Fruit fly (Drosophila melanogaster) whole organism, embryonic: ENCODE data around the gene CG34408.

ENCODE experiments used
- Ada2b ChIP-seq: fragments of 200-800 bp; sonication (Bioruptor generic); IDR thresholded peaks from 2 replicates; pipeline ENCODE4 v1.3.6; 2022; ENCODE audit warnings: missing biosample characterization, missing genetic modification characterization
- Atf3 ChIP-seq: fragments of 200-800 bp; sonication (Bioruptor generic); optimal IDR thresholded peaks from 3 replicates; lab custom pipeline; 2016; ENCODE audit warnings: missing biosample characterization, missing genetic modification characterization
- CG10147 ChIP-seq: fragments of 200-800 bp; sonication (Bioruptor generic); optimal IDR thresholded peaks from 2 replicates; lab custom pipeline; 2019; ENCODE audit warnings: missing biosample characterization, mild to moderate bottlenecking, missing genetic modification characterization, moderate library complexity
- CG10565 ChIP-seq: fragments of 200-800 bp; sonication (Bioruptor generic); optimal IDR thresholded peaks from 3 replicates; lab custom pipeline; 2016; ENCODE audit warnings: missing biosample characterization, mild to moderate bottlenecking, missing genetic modification characterization
- CG13624 ChIP-seq: fragments of 200-800 bp; sonication (Bioruptor generic); optimal IDR thresholded peaks from 2 replicates; lab custom pipeline; 2016; ENCODE audit warnings: missing biosample characterization, missing genetic modification characterization
- CG13894 ChIP-seq: fragments of 200-800 bp; sonication (Bioruptor generic); optimal IDR thresholded peaks from 3 replicates; lab custom pipeline; 2018; ENCODE audit warnings: missing biosample characterization, mild to moderate bottlenecking, missing genetic modification characterization, moderate library complexity
- CG14667 ChIP-seq: fragments of 200-800 bp; sonication (Bioruptor generic); IDR thresholded peaks from 2 replicates; pipeline ENCODE4 v1.3.6; 2022; ENCODE audit warnings: missing biosample characterization, missing genetic modification characterization
- CG15514 ChIP-seq: fragments of 200-800 bp; sonication (Bioruptor generic); optimal IDR thresholded peaks from 3 replicates; lab custom pipeline; 2017; ENCODE audit warnings: missing biosample characterization, missing genetic modification characterization, mild to moderate bottlenecking, moderate library complexity, missing genetic modification reagents
- CG15696 ChIP-seq: fragments of 200-800 bp; sonication (Bioruptor generic); optimal IDR thresholded peaks from 2 replicates; lab custom pipeline; 2019; ENCODE audit warnings: missing biosample characterization, mild to moderate bottlenecking, missing genetic modification characterization, moderate library complexity
- CG16813 ChIP-seq: fragments of 200-800 bp; sonication (Bioruptor generic); IDR thresholded peaks from 3 replicates; pipeline ENCODE4 v1.3.6; 2022; ENCODE audit warnings: missing biosample characterization, missing genetic modification characterization; ENCODE audit not compliant: partially characterized antibody
- CG17186 ChIP-seq: fragments of 200-800 bp; sonication (Bioruptor generic); optimal IDR thresholded peaks from 3 replicates; lab custom pipeline; 2017; ENCODE audit warnings: missing biosample characterization, missing genetic modification reagents, missing genetic modification characterization
- CG17829 ChIP-seq: fragments of 200-800 bp; optimal IDR thresholded peaks from 2 replicates; lab custom pipeline; 2019; ENCODE audit warnings: missing biosample characterization, mild to moderate bottlenecking, missing genetic modification characterization, moderate library complexity
- CG17912 ChIP-seq: fragments of 200-800 bp; sonication (Bioruptor generic); optimal IDR thresholded peaks from 2 replicates; lab custom pipeline; 2018; ENCODE audit warnings: missing biosample characterization, mild to moderate bottlenecking, missing genetic modification characterization
- CG2129 ChIP-seq: fragments of 200-800 bp; sonication (Bioruptor generic); IDR thresholded peaks from 2 replicates; pipeline ENCODE4 v1.3.6; 2022; ENCODE audit warnings: missing biosample characterization, missing genetic modification characterization; ENCODE audit not compliant: partially characterized antibody
- CG30403 ChIP-seq: fragments of 200-800 bp; sonication (Bioruptor generic); optimal IDR thresholded peaks from 3 replicates; lab custom pipeline; 2016; ENCODE audit warnings: missing biosample characterization, missing genetic modification characterization
- CG31224 ChIP-seq: fragments of 200-800 bp; sonication (Bioruptor generic); IDR thresholded peaks from 2 replicates; pipeline ENCODE4 v1.3.6; 2022; ENCODE audit warnings: missing biosample characterization, missing genetic modification characterization
- CG7357 ChIP-seq: fragments of 200-800 bp; sonication (Bioruptor generic); IDR thresholded peaks from 3 replicates; pipeline ENCODE4 v1.3.6; 2022; ENCODE audit warnings: missing biosample characterization, missing genetic modification characterization
- CG7556 ChIP-seq: fragments of 200-800 bp; sonication (Bioruptor generic); optimal IDR thresholded peaks from 2 replicates; lab custom pipeline; 2017; ENCODE audit warnings: missing biosample characterization, mild to moderate bottlenecking, missing genetic modification characterization
- CG8290 ChIP-seq, 3 experiments: fragments of 200-800 bp; sonication (Bioruptor generic); optimal IDR thresholded peaks; 2 replicates each; lab custom pipeline; 2016 to 2019; ENCODE audit warnings: missing biosample characterization in 3 of 3, missing genetic modification characterization in 3 of 3, mild to moderate bottlenecking in 2 of 3, moderate library complexity in 1 of 3
- CG8924 ChIP-seq: fragments of 200-800 bp; optimal IDR thresholded peaks from 3 replicates; lab custom pipeline; 2019; ENCODE audit warnings: missing biosample characterization, mild to moderate bottlenecking, missing genetic modification characterization, moderate library complexity
- CoRest ChIP-seq: fragments of 200-800 bp; sonication (Bioruptor generic); optimal IDR thresholded peaks from 3 replicates; lab custom pipeline; 2018; ENCODE audit warnings: missing biosample characterization, mild to moderate bottlenecking, missing genetic modification characterization, moderate library complexity
- Dad ChIP-seq: fragments of 200-800 bp; sonication (Bioruptor generic); optimal IDR thresholded peaks from 3 replicates; lab custom pipeline; 2016; ENCODE audit warnings: missing biosample characterization, missing genetic modification characterization
- Dbx ChIP-seq: fragments of 200-800 bp; sonication (Bioruptor generic); IDR thresholded peaks from 3 replicates; pipeline ENCODE4 v1.3.6; 2022; ENCODE audit warnings: missing biosample characterization, missing genetic modification characterization
- Doc2 ChIP-seq: fragments of 200-800 bp; sonication (Bioruptor generic); IDR thresholded peaks from 2 replicates; pipeline ENCODE4 v1.3.6; 2022; ENCODE audit warnings: missing biosample characterization, missing genetic modification characterization
- Fer3 ChIP-seq: fragments of 200-800 bp; sonication (Bioruptor generic); optimal IDR thresholded peaks from 2 replicates; lab custom pipeline; 2018; ENCODE audit warnings: missing biosample characterization, mild to moderate bottlenecking, missing genetic modification characterization, moderate library complexity
- Hmr ChIP-seq: fragments of 200-800 bp; sonication (Bioruptor generic); optimal IDR thresholded peaks from 3 replicates; lab custom pipeline; 2017; ENCODE audit warnings: mild to moderate bottlenecking, missing biosample characterization, missing genetic modification reagents, missing genetic modification characterization
- Hr51 ChIP-seq, 2 experiments: fragments of 200-800 bp; sonication (Bioruptor generic); optimal IDR thresholded peaks; 2 replicates in 1 of 2; 3 replicates in 1 of 2; lab custom pipeline; 2016 to 2018; ENCODE audit warnings: missing biosample characterization in 2 of 2, missing genetic modification characterization in 2 of 2, mild to moderate bottlenecking in 1 of 2, moderate library complexity in 1 of 2
- Lpt ChIP-seq: fragments of >200 bp; optimal IDR thresholded peaks from 2 replicates; lab custom pipeline; 2018; ENCODE audit warnings: missing biosample characterization, missing genetic modification characterization
- MBD-R2 ChIP-seq: fragments of 200-800 bp; sonication (Bioruptor generic); IDR thresholded peaks from 2 replicates; pipeline ENCODE4 v1.3.6; 2022; ENCODE audit warnings: missing biosample characterization, missing genetic modification characterization
- NK7.1 ChIP-seq: fragments of 200-800 bp; sonication (Bioruptor generic); optimal IDR thresholded peaks from 3 replicates; lab custom pipeline; 2016; ENCODE audit warnings: missing biosample characterization, missing genetic modification characterization
- PHDP ChIP-seq: fragments of 200-800 bp; sonication (Bioruptor generic); optimal IDR thresholded peaks from 3 replicates; lab custom pipeline; 2018; ENCODE audit warnings: missing biosample characterization, mild to moderate bottlenecking, missing genetic modification characterization, moderate library complexity
- Pdp1 ChIP-seq, 2 experiments: fragments of 200-800 bp; sonication (Bioruptor generic); optimal IDR thresholded peaks; 3 replicates each; lab custom pipeline; 2016; ENCODE audit warnings: missing biosample characterization in 2 of 2, missing genetic modification characterization in 2 of 2, mild to moderate bottlenecking in 1 of 2, moderate library complexity in 1 of 2
- Rx ChIP-seq: fragments of 200-800 bp; sonication (Bioruptor generic); IDR thresholded peaks from 2 replicates; pipeline ENCODE4 v1.3.6; 2022; ENCODE audit warnings: missing biosample characterization, missing genetic modification characterization
- Side ChIP-seq: fragments of 200-800 bp; sonication (Bioruptor generic); optimal IDR thresholded peaks from 2 replicates; lab custom pipeline; 2016; ENCODE audit warnings: missing biosample characterization, missing genetic modification characterization
- Trl ChIP-seq, 3 experiments: fragments of >200 bp in 2 of 3; fragments of 200-800 bp in 1 of 3; sonication (Bioruptor generic) in 1 of 3; optimal IDR thresholded peaks; 2 replicates in 1 of 3; 3 replicates in 2 of 3; lab custom pipeline; 2016 to 2017; ENCODE audit warnings: missing biosample characterization in 1 of 3, missing genetic modification characterization in 1 of 3
- bcd ChIP-seq: fragments of 200-800 bp; sonication (Bioruptor generic); optimal IDR thresholded peaks from 2 replicates; lab custom pipeline; 2017; ENCODE audit warnings: missing biosample characterization, mild to moderate bottlenecking, missing genetic modification characterization
- ci ChIP-seq: fragments of 200-800 bp; sonication (Bioruptor generic); IDR thresholded peaks from 3 replicates; pipeline ENCODE4 v1.3.6; 2022; ENCODE audit warnings: missing biosample characterization, missing genetic modification characterization
- crol ChIP-seq: fragments of 200-800 bp; sonication (Bioruptor generic); IDR thresholded peaks from 2 replicates; pipeline ENCODE4 v1.3.6; 2022; ENCODE audit warnings: missing biosample characterization, missing genetic modification characterization
- danr ChIP-seq: fragments of 200-800 bp; sonication (Bioruptor generic); IDR thresholded peaks from 2 replicates; pipeline ENCODE4 v1.3.6; 2022; ENCODE audit warnings: missing biosample characterization, missing genetic modification characterization
- maf-S ChIP-seq: fragments of 200-800 bp; sonication (Bioruptor generic); optimal IDR thresholded peaks from 2 replicates; lab custom pipeline; 2016; ENCODE audit warnings: missing biosample characterization, missing genetic modification characterization
- nerfin-2 ChIP-seq: fragments of 200-800 bp; sonication (Bioruptor generic); IDR thresholded peaks from 2 replicates; pipeline ENCODE4 v1.3.6; 2022; ENCODE audit warnings: missing biosample characterization, missing genetic modification characterization; ENCODE audit not compliant: partially characterized antibody
- rib ChIP-seq: fragments of 200-800 bp; sonication (Bioruptor generic); IDR thresholded peaks from 2 replicates; pipeline ENCODE4 v1.3.6; 2022; ENCODE audit warnings: missing biosample characterization, missing genetic modification characterization
- run ChIP-seq: fragments of 200-800 bp; sonication (Bioruptor generic); optimal IDR thresholded peaks from 3 replicates; lab custom pipeline; 2018; ENCODE audit warnings: missing biosample characterization, mild to moderate bottlenecking, missing genetic modification characterization
- sd ChIP-seq: fragments of 200-800 bp; sonication (Bioruptor generic); optimal IDR thresholded peaks from 3 replicates; lab custom pipeline; 2018; ENCODE audit warnings: missing biosample characterization, mild to moderate bottlenecking, missing genetic modification characterization, moderate library complexity
- so ChIP-seq: fragments of 200-800 bp; sonication (Bioruptor generic); IDR thresholded peaks from 3 replicates; pipeline ENCODE4 v1.3.6; 2022; ENCODE audit warnings: missing biosample characterization, missing genetic modification characterization
- ttk ChIP-seq: fragments of 200-800 bp; sonication (Bioruptor generic); IDR thresholded peaks from 2 replicates; pipeline ENCODE4 v2.1.2; 2022; ENCODE audit warnings: missing biosample characterization, missing genetic modification characterization
- z ChIP-seq: fragments of 200-800 bp; sonication (Bioruptor generic); IDR thresholded peaks from 3 replicates; pipeline ENCODE4 v1.3.6; 2022; ENCODE audit warnings: missing biosample characterization, missing genetic modification characterization
- zfh2 ChIP-seq: fragments of 200-800 bp; sonication (Bioruptor generic); optimal IDR thresholded peaks from 2 replicates; lab custom pipeline; 2016; ENCODE audit warnings: missing biosample characterization, missing genetic modification characterization

Gene CG34408

DNA sequence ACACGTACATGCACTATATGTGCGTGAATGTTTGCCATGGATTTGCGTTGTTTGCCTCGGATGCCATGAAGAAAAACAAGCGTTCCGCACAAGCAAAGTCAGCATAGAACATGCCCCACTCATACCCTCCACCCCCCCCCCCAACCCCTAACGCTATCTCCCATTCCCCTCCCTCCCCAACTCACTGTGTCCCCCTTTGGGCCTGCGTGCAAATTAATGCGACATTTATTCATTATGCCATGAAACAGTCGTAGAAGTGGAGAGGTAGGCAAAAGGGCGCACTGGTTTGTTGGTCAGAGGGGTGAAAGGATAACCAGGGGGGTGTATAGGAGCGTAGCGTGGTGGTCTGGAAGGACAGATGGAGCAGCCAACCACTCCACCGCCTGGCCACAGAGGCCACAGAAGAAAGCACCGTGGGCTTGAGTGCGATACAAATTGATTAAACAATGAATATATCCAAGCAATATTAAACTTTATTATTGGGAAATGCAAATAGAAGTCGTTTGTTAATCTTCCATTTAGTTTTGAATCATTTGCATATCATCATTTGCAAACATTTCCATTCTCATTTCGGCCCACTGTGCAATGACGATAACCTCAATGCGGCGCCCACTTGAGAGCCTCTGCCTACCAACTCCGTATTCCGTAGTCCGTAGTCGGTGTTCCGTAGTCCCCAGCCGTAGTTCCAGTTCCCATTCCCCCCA lies 35.4 kb upstream of the CG34408 start (continued):
- peak; percentile 28; the same call in 1 of the 2 replicates for TF ChIP-seq danr (GFP tag; lab: Robert Waterston, UW)
- no peak for TF ChIP-seq CG17912 (GFP tag; lab: Kevin White, UChicago)
- TF ChIP-seq rib = no peak
- TF ChIP-seq Lpt (GFP tag; lab: Kevin White, UChicago) = no peak
- TF ChIP-seq CG8924 = peak; percentile 20
- no peak for TF ChIP-seq CG8290 (GFP tag; optimal IDR thresholded peaks at IDR 0.05; lab: Kevin White, UChicago)
- peak in 1 of 2 experiments; percentile 32 for TF ChIP-seq CG8290 (tag; optimal IDR thresholded peaks at IDR 0.05; lab: Kevin White, UChicago)
- no peak for TF ChIP-seq CG15696
- peak in 1 of 2 experiments; percentile 51 for TF ChIP-seq Pdp1 (GFP tag; optimal IDR thresholded peaks at IDR 0.05; lab: Kevin White, UChicago)
- TF ChIP-seq CG10147 = peak; percentile 33
- peak; percentile 20 for TF ChIP-seq CG30403 (GFP tag; lab: Kevin White, UChicago)
- TF ChIP-seq CG10565 (GFP tag; lab: Kevin White, UChicago) = no peak
- TF ChIP-seq CoRest (tag; lab: Kevin White, UChicago) = peak; percentile 22
- TF ChIP-seq nerfin-2 = no peak
- TF ChIP-seq so (GFP tag; lab: Robert Waterston, UW) = 0 out of 3 replicates have a peak, but pooled peaks have one; percentile 27
- peak; percentile 47 for TF ChIP-seq CG15514 (GFP tag; lab: Kevin White, UChicago)
- no peak for TF ChIP-seq CG2129
- peak; percentile 82 for TF ChIP-seq Hmr (GFP tag; lab: Kevin White, UChicago)
- no peak for TF ChIP-seq Trl (optimal IDR thresholded peaks at IDR 0.05; lab: Kevin White, UChicago)
- peak; percentile 47 for TF ChIP-seq Trl (GFP tag; optimal IDR thresholded peaks at IDR 0.05; lab: Kevin White, UChicago)
- TF ChIP-seq CG7556 (GFP tag; lab: Kevin White, UChicago) = peak; percentile 73
- no peak for TF ChIP-seq sd (tag; lab: Kevin White, UChicago)
- no peak for TF ChIP-seq Atf3 (GFP tag; lab: Kevin White, UChicago)
- TF ChIP-seq CG7357 (GFP tag; lab: Robert Waterston, UW) = peak; percentile 61; the same call in 1 of the 3 replicates
- TF ChIP-seq Dad (GFP tag; lab: Kevin White, UChicago) = peak; percentile 15
- TF ChIP-seq Doc2 = 0 out of 2 replicates have a peak, but pooled peaks have one; percentile 23
- 0 out of 2 replicates have a peak, but pooled peaks have one; percentile 25 for TF ChIP-seq Rx
- TF ChIP-seq ci = no peak
- peak; percentile 45 for TF ChIP-seq bcd
- TF ChIP-seq Side (GFP tag; lab: Kevin White, UChicago) = peak; percentile 61
- TF ChIP-seq maf-S (GFP tag; lab: Kevin White, UChicago) = peak; percentile 0
- peak; percentile 68 for TF ChIP-seq crol
- no peak for TF ChIP-seq CG16813
- TF ChIP-seq CG13894 = peak; percentile 54
- peak; percentile 43; the same call in 1 of the 2 replicates for TF ChIP-seq ttk (GFP tag; lab: Robert Waterston, UW)
- no peak for TF ChIP-seq run (tag; lab: Kevin White, UChicago)
- peak; percentile 64 for TF ChIP-seq Ada2b (GFP tag; lab: Robert Waterston, UW)
- TF ChIP-seq Fer3 (tag; lab: Kevin White, UChicago) = peak; percentile 54
- peak; percentile 87 for TF ChIP-seq Dbx (GFP tag; lab: Robert Waterston, UW)
- peak; percentile 49; the same call in 1 of the 2 replicates for TF ChIP-seq CG31224
- TF ChIP-seq z (GFP tag; lab: Robert Waterston, UW) = no peak
- TF ChIP-seq CG17186 (GFP tag; lab: Kevin White, UChicago) = no peak
- TF ChIP-seq zfh2 (GFP tag; lab: Kevin White, UChicago) = peak; percentile 30
- peak; percentile 54 for TF ChIP-seq MBD-R2 (GFP tag; lab: Robert Waterston, UW)
- peak; percentile 10 for TF ChIP-seq CG17829 (tag; lab: Kevin White, UChicago)
- peak; percentile 13 for TF ChIP-seq NK7.1 (GFP tag; lab: Kevin White, UChicago)
- peak in 1 of 2 experiments; percentile 38 for TF ChIP-seq Hr51 (GFP tag; optimal IDR thresholded peaks at IDR 0.05; lab: Kevin White, UChicago)
- peak; percentile 9; the same call in 1 of the 2 replicates for TF ChIP-seq CG14667
- TF ChIP-seq CG13624 = peak; percentile 83
- TF ChIP-seq PHDP (tag; lab: Kevin White, UChicago) = no peak
